In genomic region chr3R:29522164-29522563, dm6 we compare ENCODE assay signal across 1 fruit fly cellular context.
TF ChIP-seq lines count a peak whose summit lies in the region.

No protein-coding gene starts in this region.

TF ChIP-seq in whole organism, embryonic, 481 proteins besides CTCF, POLR2A, EP300 and RAD21 (continued from another document):
- TF ChIP-seq CG18262 (tag; optimal IDR thresholded peaks at IDR 0.05; lab: Kevin White, UChicago) (peak; percentile 78), vnd (GFP tag; IDR thresholded peaks at IDR 0.05; lab: Robert Waterston, UW; ENCODE audit: partially characterized antibody) (no peak), slbo (GFP tag; IDR thresholded peaks at IDR 0.05; lab: Robert Waterston, UW) (peak; percentile 18; the same call in 1 of the 2 replicates), BtbVII (GFP tag; optimal IDR thresholded peaks at IDR 0.05; lab: Kevin White, UChicago) (no peak), sima (GFP tag; optimal IDR thresholded peaks at IDR 0.05; lab: Kevin White, UChicago) (no peak), seq (GFP tag; IDR thresholded peaks at IDR 0.05; lab: Robert Waterston, UW) (peak; percentile 22; the same call in 1 of the 2 replicates), CG32772 (GFP tag; IDR thresholded peaks at IDR 0.05; lab: Robert Waterston, UW) (peak; percentile 58), CG14710 (tag; optimal IDR thresholded peaks at IDR 0.05; lab: Kevin White, UChicago) (peak; percentile 76)
